Worm (Caenorhabditis elegans): ENCODE results near the gene mlc-4.

DNA sequence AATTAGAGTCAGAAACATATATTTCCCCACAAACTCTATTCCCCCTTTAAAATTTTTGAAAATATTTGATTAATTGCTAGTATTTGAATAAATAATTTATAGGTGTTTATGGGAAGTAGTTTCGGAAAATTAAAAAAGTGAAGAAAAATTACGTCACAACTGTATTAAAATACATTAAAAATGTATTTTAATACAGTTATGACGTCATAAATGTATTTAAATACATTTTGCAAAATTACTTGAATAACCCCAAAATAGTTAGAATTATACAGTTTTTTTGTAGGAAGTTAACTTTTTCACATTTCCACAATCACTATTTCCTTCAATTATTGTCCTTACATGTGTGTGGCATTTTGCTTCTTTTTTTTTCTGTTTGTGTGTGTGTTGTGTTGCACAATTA lies 19.9 kb upstream of the mlc-4 start:
- TF ChIP-seq K02D7.2 (tag; optimal IDR thresholded peaks at IDR 0.05) (no peak), hlh-13 (GFP tag; optimal IDR thresholded peaks at IDR 0.05) (no peak), zip-5 (tag; optimal IDR thresholded peaks at IDR 0.05) (no peak), ama-1 (optimal IDR thresholded peaks at IDR 0.05) (no peak), lin-11 (tag; optimal IDR thresholded peaks at IDR 0.05) (no peak), nfya-1 (tag; optimal IDR thresholded peaks at IDR 0.05) (no peak), ceh-18 (tag; optimal IDR thresholded peaks at IDR 0.05) (no peak), sox-4 (tag; optimal IDR thresholded peaks at IDR 0.05) (no peak), syd-9 (tag; optimal IDR thresholded peaks at IDR 0.05) (no peak)

Measured in whole organism, late embryonic.